Worm (Caenorhabditis elegans) whole organism, L4/young adult: ENCODE measurements around the gene nhr-22.

Source experiments
- W03F9.2 ChIP-seq: fragments of 150-350 bp; optimal IDR thresholded peaks from 2 replicates; lab custom pipeline; 2014; ENCODE audit warnings: missing biosample characterization, missing genetic modification characterization
- dao-5 ChIP-seq: sonication (generic microtip); optimal IDR thresholded peaks from 2 replicates; lab custom pipeline; 2016; ENCODE audit warnings: missing genotype, missing genetic modification characterization, moderate library complexity, missing compliant biosample characterization
- him-1 ChIP-seq: sonication (generic microtip); optimal IDR thresholded peaks from 2 replicates; lab custom pipeline; 2016; ENCODE audit warnings: missing genotype, missing genetic modification reagents, missing genetic modification characterization, missing compliant biosample characterization

The nhr-22 gene

ce11 chrII:6413788-6414187 is 35.8 kb downstream of the nhr-22 start:
- TF ChIP-seq W03F9.2 (tag; lab: Kevin White, UChicago) (no peak), dao-5 (tag; lab: Kevin White, UChicago) (no peak), him-1 (tag; lab: Kevin White, UChicago) (no peak)

ce11 chrII:6411660-6412451 is 37.7 kb downstream of the nhr-22 start:
- no peak for TF ChIP-seq W03F9.2 (tag; lab: Kevin White, UChicago)
- no peak for TF ChIP-seq dao-5 (tag; lab: Kevin White, UChicago)
- TF ChIP-seq him-1 (tag; lab: Kevin White, UChicago), result no peak

DNA sequence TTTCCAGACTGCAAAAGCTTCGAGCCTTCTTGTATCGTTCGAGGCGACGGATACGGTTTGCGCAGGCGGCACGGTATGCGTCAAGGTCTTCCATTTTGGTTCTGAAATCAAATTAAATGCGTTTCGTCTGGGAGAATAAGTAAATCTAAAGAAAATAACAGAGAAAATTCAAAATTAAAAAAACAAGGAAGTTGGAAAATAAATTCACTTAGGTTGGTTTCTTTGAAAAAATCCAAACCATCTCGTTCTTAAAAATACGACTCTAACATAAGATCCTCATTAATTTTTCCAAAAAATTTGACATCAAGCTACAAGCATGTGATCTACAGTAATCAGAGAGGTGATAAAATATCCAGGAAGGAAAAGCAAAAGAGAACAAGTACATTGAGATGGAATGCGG is 39.4 kb downstream of the nhr-22 start, which contains the start of gene T25D10.4:
Gene T25D10.4 (minus strand): TSS at position 101 of the 400 bp plus-strand sequence.
- TF ChIP-seq W03F9.2 (tag; lab: Kevin White, UChicago) (no peak), dao-5 (tag; lab: Kevin White, UChicago) (no peak), him-1 (tag; lab: Kevin White, UChicago) (no peak)

DNA sequence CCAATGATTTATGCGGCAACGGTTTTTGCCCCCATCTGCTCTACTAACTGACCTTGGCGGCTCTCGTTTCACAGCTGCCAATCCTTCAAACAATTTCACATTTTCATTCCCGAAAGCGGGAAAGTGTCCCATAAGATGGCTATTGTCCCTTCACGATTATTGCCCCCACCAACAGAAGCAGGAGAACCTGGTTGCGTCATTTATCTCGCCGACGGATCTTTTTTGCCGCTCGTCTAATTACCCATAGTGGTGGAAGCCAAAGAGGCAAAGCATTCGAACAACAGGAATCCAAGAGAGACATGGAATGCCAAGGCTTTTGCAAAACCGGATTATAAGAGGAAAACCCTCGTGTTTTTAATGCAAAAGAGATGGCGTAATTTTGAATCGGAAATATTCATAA is 40.5 kb downstream of the nhr-22 start:
- TF ChIP-seq dao-5 (tag; lab: Kevin White, UChicago), result no peak
- no peak for TF ChIP-seq him-1 (tag; lab: Kevin White, UChicago)
- no peak for TF ChIP-seq W03F9.2 (tag; lab: Kevin White, UChicago)

ce11 chrII:6407279-6407678 is 42.3 kb downstream of the nhr-22 start, which contains the start of gene spp-11:
Gene spp-11 (minus strand): TSS chrII:6407379.
- TF ChIP-seq dao-5 (tag; lab: Kevin White, UChicago) (no peak), him-1 (tag; lab: Kevin White, UChicago) (no peak)

DNA sequence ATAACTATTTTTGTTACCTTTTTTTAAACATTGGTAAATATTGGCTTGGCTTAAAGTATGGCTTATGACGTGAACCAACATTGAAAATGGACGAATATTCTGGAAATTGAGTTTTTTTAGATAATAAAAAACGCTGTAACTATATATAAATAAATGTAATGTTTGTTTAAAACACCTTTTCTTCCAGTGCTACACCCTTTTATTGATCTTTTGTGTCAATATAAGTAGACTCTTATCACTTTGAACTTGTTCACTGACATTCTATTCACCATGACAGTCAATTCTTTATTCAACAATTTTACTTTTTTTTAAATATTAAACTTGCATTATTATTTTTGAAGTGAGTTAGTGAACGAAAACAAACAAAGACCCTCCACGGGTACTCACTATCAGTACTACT is 46.4 kb downstream of the nhr-22 start, which contains the start of gene T25D10.1:
Gene T25D10.1 (plus strand): TSS at position 169 of the 400 bp plus-strand sequence.
- no peak for TF ChIP-seq W03F9.2 (tag; lab: Kevin White, UChicago)
- no peak for TF ChIP-seq dao-5 (tag; lab: Kevin White, UChicago)
- TF ChIP-seq him-1 (tag; lab: Kevin White, UChicago), result no peak

DNA sequence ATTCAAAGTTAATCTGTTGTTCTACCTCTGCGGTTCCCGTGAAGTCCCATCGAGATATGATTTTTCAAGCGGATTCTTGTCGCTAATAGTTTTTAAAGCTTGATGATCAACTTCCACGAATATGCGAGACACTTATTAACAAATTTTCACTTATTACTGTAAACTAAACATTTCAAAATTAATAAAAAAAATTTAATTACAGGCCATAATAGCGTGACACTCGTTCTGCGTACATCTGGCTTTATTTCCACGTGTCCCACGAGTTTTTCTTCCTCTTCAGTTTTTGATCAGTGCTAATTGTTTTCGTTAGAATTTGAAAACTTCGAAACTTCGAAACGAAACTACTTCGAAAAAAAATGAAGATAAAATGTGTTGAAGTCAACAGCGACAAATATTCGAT is 47.9 kb downstream of the nhr-22 start, which contains the start of gene btb-2:
Gene btb-2 (plus strand): TSS at position 301 of the 400 bp plus-strand sequence.
- TF ChIP-seq him-1 (tag; lab: Kevin White, UChicago) (no peak), dao-5 (tag; lab: Kevin White, UChicago) (no peak), W03F9.2 (tag; lab: Kevin White, UChicago) (no peak)

DNA sequence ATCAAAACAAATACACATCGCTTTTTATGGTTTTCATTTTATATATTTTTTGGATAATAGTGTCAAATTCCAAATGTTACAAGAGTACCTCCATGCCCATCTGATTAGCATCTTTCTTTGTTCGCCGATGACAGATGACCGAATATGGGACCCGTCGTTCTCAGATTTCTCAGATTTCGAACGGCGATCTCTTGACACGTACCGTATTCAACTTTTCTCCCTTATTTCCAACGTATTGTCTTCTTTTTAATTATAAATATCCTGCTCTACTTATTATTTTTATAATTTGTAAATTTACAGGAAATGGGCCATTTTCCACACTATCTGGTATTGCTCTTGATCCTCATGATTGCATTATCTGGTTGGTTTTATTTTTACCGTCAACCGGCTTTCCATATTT is 51.2 kb downstream of the nhr-22 start, which contains the start of gene zig-10:
Gene zig-10 (plus strand): TSS at position 301 of the 400 bp plus-strand sequence.
- TF ChIP-seq dao-5 (tag; lab: Kevin White, UChicago), result no peak
- no peak for TF ChIP-seq W03F9.2 (tag; lab: Kevin White, UChicago)
- TF ChIP-seq him-1 (tag; lab: Kevin White, UChicago), result no peak
